Fruit fly (Drosophila melanogaster) whole organism, adult: Measurements from ENCODE around the gene Ndc1.

Source experiments
- CG11617 ChIP-seq: fragments of 200-800 bp; sonication (Bioruptor generic); optimal IDR thresholded peaks from 2 replicates; lab custom pipeline; 2017; ENCODE audit warnings: mild to moderate bottlenecking, missing biosample characterization, missing genetic modification reagents, missing genetic modification characterization
- CG12768 ChIP-seq: fragments of 200-800 bp; sonication (Bioruptor generic); optimal IDR thresholded peaks from 2 replicates; lab custom pipeline; 2017; ENCODE audit warnings: missing biosample characterization, missing genetic modification characterization, mild to moderate bottlenecking, moderate library complexity, missing genetic modification reagents
- CG14711 ChIP-seq: fragments of 200-800 bp; sonication (Bioruptor generic); optimal IDR thresholded peaks from 2 replicates; lab custom pipeline; 2018; ENCODE audit warnings: missing biosample characterization, mild to moderate bottlenecking, missing genetic modification characterization, moderate library complexity
- CG1620 ChIP-seq: fragments of 200-800 bp; sonication (Bioruptor generic); optimal IDR thresholded peaks from 2 replicates; lab custom pipeline; 2016; ENCODE audit warnings: missing biosample characterization, missing genetic modification characterization
- CG33017 ChIP-seq: fragments of 200-800 bp; sonication (Bioruptor generic); optimal IDR thresholded peaks from 2 replicates; lab custom pipeline; 2018; ENCODE audit warnings: missing biosample characterization, mild to moderate bottlenecking, missing genetic modification characterization, moderate library complexity
- CG5204 ChIP-seq: fragments of 200-800 bp; sonication (Bioruptor generic); optimal IDR thresholded peaks from 2 replicates; lab custom pipeline; 2016; ENCODE audit warnings: missing biosample characterization, missing genetic modification characterization
- CG7045 ChIP-seq: fragments of 200-800 bp; sonication (Bioruptor generic); optimal IDR thresholded peaks from 2 replicates; lab custom pipeline; 2017; ENCODE audit warnings: missing biosample characterization, mild to moderate bottlenecking, missing genetic modification characterization
- CG7101 ChIP-seq: fragments of 200-800 bp; sonication (Bioruptor generic); optimal IDR thresholded peaks from 2 replicates; lab custom pipeline; 2018; ENCODE audit warnings: missing biosample characterization, mild to moderate bottlenecking, missing genetic modification characterization, moderate library complexity
- Clk ChIP-seq: fragments of 200-800 bp; sonication (Bioruptor generic); optimal IDR thresholded peaks from 2 replicates; lab custom pipeline; 2017; ENCODE audit warnings: missing biosample characterization, missing genetic modification characterization
- Crg-1 ChIP-seq: fragments of 200-800 bp; sonication (Bioruptor generic); optimal IDR thresholded peaks from 2 replicates; lab custom pipeline; 2016; ENCODE audit warnings: missing biosample characterization, missing genetic modification characterization
- Hr96 ChIP-seq: fragments of 200-800 bp; sonication (Bioruptor generic); optimal IDR thresholded peaks from 2 replicates; lab custom pipeline; 2016; ENCODE audit warnings: missing biosample characterization, missing genetic modification characterization
- Mnt ChIP-seq: fragments of 200-800 bp; sonication (Bioruptor generic); optimal IDR thresholded peaks from 2 replicates; lab custom pipeline; 2016; ENCODE audit warnings: missing biosample characterization, mild to moderate bottlenecking, missing genetic modification characterization
- bab1 ChIP-seq: fragments of 200-800 bp; sonication (Bioruptor generic); optimal IDR thresholded peaks from 3 replicates; lab custom pipeline; 2019; ENCODE audit warnings: missing biosample characterization, mild to moderate bottlenecking, missing genetic modification characterization, moderate library complexity
- cic ChIP-seq: fragments of 200-800 bp; sonication (Bioruptor generic); optimal IDR thresholded peaks from 2 replicates; lab custom pipeline; 2017; ENCODE audit warnings: missing biosample characterization, mild to moderate bottlenecking, missing genetic modification characterization, moderate library complexity
- cnc ChIP-seq, 2 experiments: fragments of >200 bp; optimal IDR thresholded peaks; 2 replicates each; lab custom pipeline; 2017
- kay ChIP-seq: fragments of 200-800 bp; sonication (Bioruptor generic); peaks from one replicate; lab custom pipeline; 2016; ENCODE audit warnings: missing biosample characterization, missing genetic modification characterization, borderline replicate concordance
- ovo ChIP-seq: fragments of 200-800 bp; sonication (Bioruptor generic); optimal IDR thresholded peaks from 2 replicates; lab custom pipeline; 2016; ENCODE audit warnings: missing biosample characterization, missing genetic modification characterization
- pad ChIP-seq: fragments of 200-800 bp; sonication (Bioruptor generic); optimal IDR thresholded peaks from 3 replicates; lab custom pipeline; 2017; ENCODE audit warnings: missing biosample characterization, missing genetic modification characterization, mild to moderate bottlenecking, moderate library complexity, missing genetic modification reagents
- tj ChIP-seq: fragments of 200-800 bp; sonication (Bioruptor generic); optimal IDR thresholded peaks from 3 replicates; lab custom pipeline; 2017; ENCODE audit warnings: missing biosample characterization, mild to moderate bottlenecking, missing genetic modification characterization, moderate library complexity
- toe ChIP-seq: fragments of 200-800 bp; sonication (Bioruptor generic); optimal IDR thresholded peaks from 2 replicates; lab custom pipeline; 2016; ENCODE audit warnings: missing biosample characterization, missing genetic modification characterization

Ndc1 gene

dm6 chr3R:23920874-23921539 lies 3.2 kb upstream of the Ndc1 start:
- TF ChIP-seq CG5204 (GFP tag; lab: Kevin White, UChicago) = no peak
- TF ChIP-seq Mnt (GFP tag; lab: Kevin White, UChicago) = no peak
- peak; percentile 39 for TF ChIP-seq CG11617 (GFP tag; lab: Kevin White, UChicago)
- TF ChIP-seq CG12768 (GFP tag; lab: Kevin White, UChicago) = peak; percentile 9
- no peak for TF ChIP-seq CG7045 (GFP tag; lab: Kevin White, UChicago)
- no peak for TF ChIP-seq Clk (GFP tag; lab: Kevin White, UChicago)
- TF ChIP-seq CG7101 (tag; lab: Kevin White, UChicago) = peak; percentile 52
- TF ChIP-seq CG14711 (tag; lab: Kevin White, UChicago) = peak; percentile 43
- peak; percentile 62 for TF ChIP-seq CG33017 (tag; lab: Kevin White, UChicago)
- TF ChIP-seq bab1 (GFP tag; lab: Kevin White, UChicago) = peak; percentile 67

dm6 chr3R:23921701-23922501 lies 2.3 kb upstream of the Ndc1 start:
- TF ChIP-seq tj (peak; percentile 66), CG12768 (GFP tag; lab: Kevin White, UChicago) (no peak), cic (GFP tag; lab: Kevin White, UChicago) (peak; percentile 31)

DNA sequence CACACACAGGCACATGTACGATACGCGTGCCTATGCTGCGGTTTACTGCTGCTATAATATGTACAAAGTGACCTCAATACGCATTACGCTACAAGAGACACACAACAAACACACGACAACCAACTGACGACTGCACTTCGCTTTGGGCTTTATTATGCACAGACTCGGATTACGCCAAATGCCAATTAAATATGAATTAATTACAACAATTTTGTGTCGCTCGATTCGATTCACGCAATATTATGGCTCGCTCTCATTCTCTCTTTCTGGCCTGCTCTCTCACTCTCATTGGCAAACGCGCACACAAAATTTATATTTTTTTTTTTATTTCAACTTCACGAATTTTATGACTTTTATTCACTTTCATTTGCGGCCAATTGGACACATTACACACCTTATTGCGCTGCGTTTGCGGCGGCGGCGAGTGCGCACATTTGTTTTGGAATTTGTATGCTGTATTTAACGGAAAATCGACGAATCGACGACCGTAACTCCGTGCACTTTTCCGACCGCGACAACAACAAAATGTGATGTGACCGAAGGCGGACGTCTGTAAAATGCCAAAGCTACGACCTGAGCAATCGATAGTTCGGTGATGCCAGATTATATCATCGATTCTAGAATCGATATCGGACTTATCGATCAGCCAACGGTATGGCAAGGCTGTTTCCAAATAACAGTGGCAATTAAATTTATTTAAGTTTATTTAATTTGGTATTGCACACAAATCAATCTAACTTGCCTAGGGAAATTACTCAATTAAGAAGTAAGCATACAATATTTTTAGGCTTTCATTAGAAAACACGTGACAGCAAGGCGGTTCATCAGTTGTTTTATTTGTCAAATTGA lies 1.5 kb upstream of the Ndc1 start, which contains the start of the genes sba and CG31141:
sba (minus strand) TSS at position 472 of the 849 bp plus-strand sequence.
CG31141 (plus strand) TSS at position 799 of the 849 bp plus-strand sequence.
- TF ChIP-seq ovo = peak; percentile 27
- TF ChIP-seq CG33017 (tag; lab: Kevin White, UChicago) = peak; percentile 38
- peak; percentile 40 for TF ChIP-seq CG7101 (tag; lab: Kevin White, UChicago)
- no peak for TF ChIP-seq Crg-1 (GFP tag; lab: Kevin White, UChicago)
- TF ChIP-seq cnc (optimal IDR thresholded peaks at IDR 0.05; lab: Kevin White, UChicago) = no peak
- peak; percentile 34 for TF ChIP-seq bab1 (GFP tag; lab: Kevin White, UChicago)
- TF ChIP-seq toe = no peak
- no peak for TF ChIP-seq CG14711 (tag; lab: Kevin White, UChicago)
- no peak for TF ChIP-seq kay (GFP tag; lab: Kevin White, UChicago)
- no peak for TF ChIP-seq CG7045 (GFP tag; lab: Kevin White, UChicago)
- no peak for TF ChIP-seq CG12768 (GFP tag; lab: Kevin White, UChicago)
- peak; percentile 48 for TF ChIP-seq cic (GFP tag; lab: Kevin White, UChicago)
- TF ChIP-seq tj = no peak
- no peak for TF ChIP-seq Hr96 (GFP tag; lab: Kevin White, UChicago)
- TF ChIP-seq CG11617 (GFP tag; lab: Kevin White, UChicago) = no peak
- no peak for TF ChIP-seq Clk (GFP tag; lab: Kevin White, UChicago)
- TF ChIP-seq pad (GFP tag; lab: Kevin White, UChicago) = no peak
- peak; percentile 70 for TF ChIP-seq Mnt (GFP tag; lab: Kevin White, UChicago)
- TF ChIP-seq CG1620 (GFP tag; lab: Kevin White, UChicago) = no peak
- no peak for TF ChIP-seq CG5204 (GFP tag; lab: Kevin White, UChicago)

DNA sequence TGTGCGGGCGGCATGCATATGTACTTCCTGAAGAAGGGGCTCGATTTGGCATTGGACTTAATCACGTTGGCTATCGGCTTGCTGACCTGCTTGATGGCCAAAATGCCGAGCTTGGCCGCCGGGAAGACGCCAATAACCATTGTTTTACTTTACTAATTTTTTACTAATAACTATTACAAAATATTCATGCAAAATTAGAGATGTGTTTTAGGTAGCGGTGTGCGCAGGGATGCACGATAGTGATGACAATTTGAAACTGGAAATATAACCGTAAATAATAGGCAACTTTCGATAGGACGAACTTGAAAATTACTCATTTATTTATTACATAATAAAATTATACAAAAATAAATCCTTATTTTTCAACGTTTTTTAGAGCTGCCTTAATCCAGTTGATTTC lies 3.2 kb downstream of the Ndc1 start, which contains the start of gene CG13601:
CG13601 (minus strand) TSS at position 206 of the 400 bp plus-strand sequence.
- TF ChIP-seq tj (no peak), bab1 (GFP tag; lab: Kevin White, UChicago) (peak; percentile 38), Crg-1 (GFP tag; lab: Kevin White, UChicago) (no peak), Clk (GFP tag; lab: Kevin White, UChicago) (no peak), cnc (optimal IDR thresholded peaks at IDR 0.05; lab: Kevin White, UChicago) (no peak), CG7101 (tag; lab: Kevin White, UChicago) (no peak), ovo (no peak), CG7045 (GFP tag; lab: Kevin White, UChicago) (no peak), kay (GFP tag; lab: Kevin White, UChicago) (no peak), cic (GFP tag; lab: Kevin White, UChicago) (no peak), CG1620 (GFP tag; lab: Kevin White, UChicago) (peak; percentile 30), CG11617 (GFP tag; lab: Kevin White, UChicago) (no peak), CG12768 (GFP tag; lab: Kevin White, UChicago) (peak; percentile 27), CG33017 (tag; lab: Kevin White, UChicago) (no peak), toe (no peak), Mnt (GFP tag; lab: Kevin White, UChicago) (peak; percentile 56), CG14711 (tag; lab: Kevin White, UChicago) (no peak), pad (GFP tag; lab: Kevin White, UChicago) (no peak), Hr96 (GFP tag; lab: Kevin White, UChicago) (no peak)
